Worm (Caenorhabditis elegans) whole organism, late embryonic: Measurements from ENCODE around the gene exc-14.
A peak's percentile ranks its signal among the peaks of the same experiment; 100 is the strongest.

Experiments
- K02D7.2 ChIP-seq: sonication (generic microtip); optimal IDR thresholded peaks from 2 replicates; lab custom pipeline; 2017; ENCODE audit warnings: mild to moderate bottlenecking, missing genetic modification characterization, missing compliant biosample characterization
- ceh-48 ChIP-seq: sonication (generic microtip); optimal IDR thresholded peaks from 2 replicates; lab custom pipeline; 2016; ENCODE audit warnings: missing genetic modification characterization, inconsistent platforms, missing compliant biosample characterization
- dve-1 ChIP-seq: sonication (generic microtip); optimal IDR thresholded peaks from 2 replicates; lab custom pipeline; 2017; ENCODE audit warnings: antibody characterized with exemption, mild to moderate bottlenecking, missing genetic modification characterization, missing compliant biosample characterization
- elt-2 ChIP-seq: sonication (generic microtip); optimal IDR thresholded peaks from 2 replicates; lab custom pipeline; 2016; ENCODE audit warnings: missing genetic modification reagents, missing genetic modification characterization, missing compliant biosample characterization
- fkh-10 ChIP-seq: fragments of 150-350 bp; optimal IDR thresholded peaks from 2 replicates; lab custom pipeline; 2014; ENCODE audit warnings: missing biosample characterization, missing genetic modification reagents, missing genetic modification characterization
- fkh-6 ChIP-seq: sonication (generic microtip); optimal IDR thresholded peaks from 2 replicates; lab custom pipeline; 2016; ENCODE audit warnings: missing genetic modification characterization, missing compliant biosample characterization
- lim-6 ChIP-seq: sonication (generic microtip); optimal IDR thresholded peaks from 2 replicates; lab custom pipeline; 2016; ENCODE audit warnings: missing genetic modification characterization, missing compliant biosample characterization
- madf-2 ChIP-seq: sonication (generic microtip); optimal IDR thresholded peaks from 2 replicates; lab custom pipeline; 2017; ENCODE audit warnings: missing genetic modification characterization, missing compliant biosample characterization
- nfya-1 ChIP-seq: sonication (generic microtip); optimal IDR thresholded peaks from 2 replicates; lab custom pipeline; 2017; ENCODE audit warnings: missing genetic modification characterization, mild to moderate bottlenecking, missing compliant biosample characterization, antibody characterized with exemption, moderate library complexity
- npax-4 ChIP-seq: sonication (generic microtip); optimal IDR thresholded peaks from 2 replicates; lab custom pipeline; 2016; ENCODE audit warnings: missing genetic modification characterization, missing compliant biosample characterization
- pag-3 ChIP-seq: sonication (generic microtip); optimal IDR thresholded peaks from 2 replicates; lab custom pipeline; 2016; ENCODE audit warnings: missing compliant biosample characterization, missing genetic modification characterization, borderline replicate concordance
- pha-4 ChIP-seq: fragments of 150-350 bp; optimal IDR thresholded peaks from 2 replicates; lab custom pipeline; 2018; ENCODE audit warnings: missing biosample characterization, missing genetic modification reagents, missing genetic modification characterization
- pqm-1 ChIP-seq: sonication (generic microtip); optimal IDR thresholded peaks from 2 replicates; lab custom pipeline; 2016; ENCODE audit warnings: missing genetic modification characterization, missing compliant biosample characterization
- ttx-3 ChIP-seq: sonication (generic microtip); optimal IDR thresholded peaks from 2 replicates; lab custom pipeline; 2016; ENCODE audit warnings: missing genetic modification reagents, missing genetic modification characterization, missing compliant biosample characterization

- TF ChIP-seq ttx-3 (tag; lab: Kevin White, UChicago): no peak
- TF ChIP-seq fkh-6: no peak
- TF ChIP-seq npax-4 (tag; lab: Kevin White, UChicago): no peak
- TF ChIP-seq elt-2 (tag; lab: Kevin White, UChicago): peak; percentile 57
- no peak for TF ChIP-seq ceh-48 (tag; lab: Kevin White, UChicago)
- no peak for TF ChIP-seq lim-6 (tag; lab: Kevin White, UChicago)
- TF ChIP-seq pqm-1 (tag; lab: Kevin White, UChicago): no peak
- no peak for TF ChIP-seq pha-4 (tag; lab: Kevin White, UChicago)
- no peak for TF ChIP-seq fkh-10
- TF ChIP-seq K02D7.2 (tag; lab: Kevin White, UChicago): no peak
- TF ChIP-seq nfya-1 (tag; lab: Kevin White, UChicago): no peak
- TF ChIP-seq dve-1 (tag; lab: Kevin White, UChicago): no peak
- TF ChIP-seq madf-2 (tag; lab: Kevin White, UChicago): no peak
- TF ChIP-seq pag-3 (tag; lab: Kevin White, UChicago): no peak
Measured at ce11 chrV:5067390-5067789, 21.4 kb upstream of the exc-14 start.
